Worm (Caenorhabditis elegans) whole organism, midembryonic: ENCODE measurements around the gene T03F6.9.

Experiments used
- cog-1 ChIP-seq: sonication (generic microtip); optimal IDR thresholded peaks from 2 replicates; lab custom pipeline; 2016; ENCODE audit warnings: missing genetic modification characterization, missing compliant biosample characterization
- tab-1 ChIP-seq: fragments of 200-800 bp; sonication (Bioruptor generic); IDR thresholded peaks from 2 replicates; pipeline ENCODE4 v1.3.6; 2022; ENCODE audit warnings: missing genetic modification characterization, missing compliant biosample characterization
- ztf-29 ChIP-seq: fragments of 200-800 bp; sonication (Bioruptor generic); IDR thresholded peaks from 2 replicates; pipeline ENCODE4 v1.3.6; 2022; ENCODE audit warnings: missing genetic modification reagents, missing genetic modification characterization, missing compliant biosample characterization

DNA sequence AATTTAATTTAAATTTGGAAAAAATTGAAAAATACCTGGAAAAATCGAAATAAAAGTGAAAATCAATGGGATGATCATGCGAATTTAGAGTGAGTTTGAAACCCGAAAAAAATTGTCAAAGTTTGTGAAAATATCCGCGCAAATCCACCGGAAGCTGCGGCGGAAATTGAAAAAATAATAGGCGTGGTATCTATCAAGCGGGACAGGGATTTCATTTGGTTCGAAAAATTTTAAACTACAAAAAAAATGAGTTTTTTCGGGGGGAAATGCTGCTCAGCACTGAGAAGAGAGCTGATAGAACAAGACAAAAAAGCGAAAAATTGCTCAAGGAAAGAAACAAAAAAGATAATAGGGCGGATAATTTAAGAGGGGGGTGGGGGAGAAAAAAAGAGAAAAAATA, at the start of gene T03F6.9:
- no peak for TF ChIP-seq cog-1 (tag; lab: Kevin White, UChicago)
- no peak for TF ChIP-seq ztf-29 (GFP tag; lab: Robert Waterston, UW)
- TF ChIP-seq tab-1 (GFP tag; lab: Robert Waterston, UW): no peak
